Fruit fly (Drosophila melanogaster): ENCODE results near the gene Tim17a2.

DNA sequence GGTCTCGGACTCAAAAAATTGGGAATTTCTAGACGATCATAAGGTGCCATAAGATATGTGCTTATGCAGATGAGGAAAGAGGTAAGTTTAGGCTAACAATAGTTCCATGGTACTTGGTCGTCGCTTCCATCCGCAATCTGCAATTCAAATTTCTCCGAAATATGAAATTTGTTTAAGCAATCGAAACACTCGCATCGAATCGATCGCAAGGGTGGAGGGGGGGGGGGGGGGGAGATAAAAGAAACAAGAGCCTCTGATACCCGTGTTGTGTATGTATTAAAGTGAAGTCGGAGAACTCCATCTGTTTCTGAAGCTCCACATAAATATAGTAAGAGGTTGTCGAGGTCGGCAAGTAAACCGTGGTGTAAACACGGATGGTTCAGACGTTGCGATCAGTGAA lies 23.4 kb upstream of the Tim17a2 start:
- TF ChIP-seq CG8478 (optimal IDR thresholded peaks at IDR 0.05) (no peak), CTCF (optimal IDR thresholded peaks at IDR 0.05) (no peak)

Data from S2 (cell line).